Worm (Caenorhabditis elegans) whole organism, late embryonic: ENCODE data around the gene rcan-1.

Experiments used
- C08G9.2 ChIP-seq: sonication (generic microtip); optimal IDR thresholded peaks from 2 replicates; lab custom pipeline; 2016; ENCODE audit warnings: mild to moderate bottlenecking, missing genetic modification characterization, moderate library complexity, missing compliant biosample characterization
- C38D4.7 ChIP-seq: fragments of 200-800 bp; sonication (Bioruptor generic); optimal IDR thresholded peaks from 2 replicates; lab custom pipeline; 2018; ENCODE audit warnings: mild to moderate bottlenecking, missing genetic modification characterization, moderate library complexity, missing compliant biosample characterization
- F13H6.1 ChIP-seq: sonication (generic microtip); optimal IDR thresholded peaks from 2 replicates; lab custom pipeline; 2016; ENCODE audit warnings: missing genetic modification characterization, missing compliant biosample characterization
- K02D7.2 ChIP-seq: sonication (generic microtip); optimal IDR thresholded peaks from 2 replicates; lab custom pipeline; 2017; ENCODE audit warnings: mild to moderate bottlenecking, missing genetic modification characterization, missing compliant biosample characterization
- K09A11.1 ChIP-seq: sonication (generic microtip); optimal IDR thresholded peaks from 2 replicates; lab custom pipeline; 2017; ENCODE audit warnings: antibody characterized with exemption, mild to moderate bottlenecking, missing genetic modification characterization, missing compliant biosample characterization; ENCODE audit not compliant: insufficient read depth
- T23F11.4 ChIP-seq: fragments of 200-800 bp; sonication (Bioruptor generic); optimal IDR thresholded peaks from 2 replicates; lab custom pipeline; 2018; ENCODE audit warnings: mild to moderate bottlenecking, missing genetic modification characterization, missing compliant biosample characterization
- Y22D7AL.16 ChIP-seq: sonication (generic microtip); optimal IDR thresholded peaks from 2 replicates; lab custom pipeline; 2016; ENCODE audit warnings: missing genetic modification characterization, missing compliant biosample characterization
- ahr-1 ChIP-seq: sonication (generic microtip); optimal IDR thresholded peaks from 2 replicates; lab custom pipeline; 2016; ENCODE audit warnings: missing genetic modification characterization, missing compliant biosample characterization
- ceh-14 ChIP-seq: sonication (generic microtip); optimal IDR thresholded peaks from 2 replicates; lab custom pipeline; 2016; ENCODE audit warnings: missing genotype, missing genetic modification characterization, missing compliant biosample characterization
- ceh-22 ChIP-seq: sonication (generic microtip); optimal IDR thresholded peaks from 2 replicates; lab custom pipeline; 2017; ENCODE audit warnings: missing biosample characterization, missing genetic modification characterization
- ceh-24 ChIP-seq: sonication (generic microtip); optimal IDR thresholded peaks from 2 replicates; lab custom pipeline; 2016; ENCODE audit warnings: mild to moderate bottlenecking, missing genetic modification characterization, missing compliant biosample characterization
- ceh-30 ChIP-seq: fragments of 150-350 bp; optimal IDR thresholded peaks from 2 replicates; lab custom pipeline; 2014; ENCODE audit warnings: missing biosample characterization, missing genetic modification characterization
- ceh-31 ChIP-seq: sonication (generic microtip); optimal IDR thresholded peaks from 2 replicates; lab custom pipeline; 2016; ENCODE audit warnings: missing genetic modification characterization, missing compliant biosample characterization
- ceh-45 ChIP-seq: fragments of 200-800 bp; sonication (Bioruptor generic); IDR thresholded peaks from 2 replicates; pipeline ENCODE4 v1.3.6; 2022; ENCODE audit warnings: missing genetic modification reagents, missing genetic modification characterization, missing compliant biosample characterization
- ceh-48 ChIP-seq: sonication (generic microtip); optimal IDR thresholded peaks from 2 replicates; lab custom pipeline; 2016; ENCODE audit warnings: missing genetic modification characterization, inconsistent platforms, missing compliant biosample characterization
- ceh-6 ChIP-seq: fragments of 200-800 bp; sonication (Bioruptor generic); optimal IDR thresholded peaks from 2 replicates; lab custom pipeline; 2018; ENCODE audit warnings: mild to moderate bottlenecking, missing genetic modification characterization, missing compliant biosample characterization
- ceh-9 ChIP-seq: sonication (generic microtip); optimal IDR thresholded peaks from 2 replicates; lab custom pipeline; 2016; ENCODE audit warnings: mild to moderate bottlenecking, missing genetic modification characterization, inconsistent platforms, missing compliant biosample characterization
- dmd-4 ChIP-seq: sonication (generic microtip); optimal IDR thresholded peaks from 2 replicates; lab custom pipeline; 2016; ENCODE audit warnings: borderline replicate concordance, missing genetic modification characterization, missing compliant biosample characterization
- dve-1 ChIP-seq: sonication (generic microtip); optimal IDR thresholded peaks from 2 replicates; lab custom pipeline; 2017; ENCODE audit warnings: antibody characterized with exemption, mild to moderate bottlenecking, missing genetic modification characterization, missing compliant biosample characterization
- elt-2 ChIP-seq: sonication (generic microtip); optimal IDR thresholded peaks from 2 replicates; lab custom pipeline; 2016; ENCODE audit warnings: missing genetic modification reagents, missing genetic modification characterization, missing compliant biosample characterization
- elt-4 ChIP-seq: sonication (generic microtip); optimal IDR thresholded peaks from 2 replicates; lab custom pipeline; 2016; ENCODE audit warnings: missing genetic modification characterization, missing compliant biosample characterization
- ets-4 ChIP-seq: sonication (generic microtip); optimal IDR thresholded peaks from 2 replicates; lab custom pipeline; 2016; ENCODE audit warnings: missing genetic modification characterization, missing compliant biosample characterization
- fkh-10 ChIP-seq: fragments of 150-350 bp; optimal IDR thresholded peaks from 2 replicates; lab custom pipeline; 2014; ENCODE audit warnings: missing biosample characterization, missing genetic modification reagents, missing genetic modification characterization
- gmeb-2 ChIP-seq: sonication (generic microtip); optimal IDR thresholded peaks from 2 replicates; lab custom pipeline; 2016; ENCODE audit warnings: missing genetic modification characterization, inconsistent platforms, missing compliant biosample characterization
- hlh-13 ChIP-seq: fragments of 200-800 bp; sonication (Bioruptor generic); optimal IDR thresholded peaks from 2 replicates; lab custom pipeline; 2018; ENCODE audit warnings: mild to moderate bottlenecking, missing genetic modification characterization, missing compliant biosample characterization
- hlh-15 ChIP-seq: sonication (generic microtip); optimal IDR thresholded peaks from 2 replicates; lab custom pipeline; 2016; ENCODE audit warnings: missing genetic modification characterization, missing compliant biosample characterization
- hlh-30 ChIP-seq: sonication (generic microtip); optimal IDR thresholded peaks from 2 replicates; lab custom pipeline; 2017; ENCODE audit warnings: antibody characterized with exemption, missing genetic modification characterization, missing compliant biosample characterization; ENCODE audit not compliant: insufficient read depth
- hlh-6 ChIP-seq: sonication (generic microtip); optimal IDR thresholded peaks from 2 replicates; lab custom pipeline; 2016; ENCODE audit warnings: missing genotype, missing genetic modification characterization, missing compliant biosample characterization
- hlh-8 ChIP-seq: sonication (generic microtip); optimal IDR thresholded peaks from 2 replicates; lab custom pipeline; 2016; ENCODE audit warnings: missing genotype, missing genetic modification characterization, missing compliant biosample characterization
- madf-2 ChIP-seq: sonication (generic microtip); optimal IDR thresholded peaks from 2 replicates; lab custom pipeline; 2017; ENCODE audit warnings: missing genetic modification characterization, missing compliant biosample characterization
- mec-3 ChIP-seq: sonication (generic microtip); optimal IDR thresholded peaks from 2 replicates; lab custom pipeline; 2016; ENCODE audit warnings: borderline replicate concordance, missing genetic modification characterization, missing compliant biosample characterization
- nfya-1 ChIP-seq: sonication (generic microtip); optimal IDR thresholded peaks from 2 replicates; lab custom pipeline; 2017; ENCODE audit warnings: missing genetic modification characterization, mild to moderate bottlenecking, missing compliant biosample characterization, antibody characterized with exemption, moderate library complexity
- nhr-11 ChIP-seq: fragments of 150-350 bp; optimal IDR thresholded peaks from 2 replicates; lab custom pipeline; 2014; ENCODE audit warnings: missing biosample characterization, missing genetic modification characterization
- npax-4 ChIP-seq: sonication (generic microtip); optimal IDR thresholded peaks from 2 replicates; lab custom pipeline; 2016; ENCODE audit warnings: missing genetic modification characterization, missing compliant biosample characterization
- pat-9 ChIP-seq: fragments of 200-800 bp; sonication (Bioruptor generic); optimal IDR thresholded peaks from 2 replicates; lab custom pipeline; 2018; ENCODE audit warnings: mild to moderate bottlenecking, missing genetic modification characterization, moderate library complexity, missing compliant biosample characterization
- pax-1 ChIP-seq: fragments of 150-350 bp; optimal IDR thresholded peaks from 2 replicates; lab custom pipeline; 2014; ENCODE audit warnings: missing biosample characterization, missing genetic modification characterization
- pha-2 ChIP-seq: sonication (generic microtip); optimal IDR thresholded peaks from 2 replicates; lab custom pipeline; 2017; ENCODE audit warnings: mild to moderate bottlenecking, missing genetic modification characterization, missing compliant biosample characterization
- pqm-1 ChIP-seq: sonication (generic microtip); optimal IDR thresholded peaks from 2 replicates; lab custom pipeline; 2016; ENCODE audit warnings: missing genetic modification characterization, missing compliant biosample characterization
- pros-1 ChIP-seq: fragments of 150-350 bp; optimal IDR thresholded peaks from 2 replicates; lab custom pipeline; 2014; ENCODE audit warnings: missing biosample characterization, missing genetic modification reagents, missing genetic modification characterization
- ref-2 ChIP-seq: sonication (generic microtip); optimal IDR thresholded peaks from 2 replicates; lab custom pipeline; 2016; ENCODE audit warnings: missing genetic modification characterization, missing compliant biosample characterization
- rnt-1 ChIP-seq: sonication (generic microtip); optimal IDR thresholded peaks from 2 replicates; lab custom pipeline; 2016; ENCODE audit warnings: missing genetic modification characterization, missing compliant biosample characterization
- sdc-2 ChIP-seq: sonication (generic microtip); optimal IDR thresholded peaks from 2 replicates; lab custom pipeline; 2016; ENCODE audit warnings: missing genotype, missing genetic modification characterization, missing compliant biosample characterization
- sox-2 ChIP-seq: fragments of 200-800 bp; sonication (Bioruptor generic); IDR thresholded peaks from 2 replicates; pipeline ENCODE4 v1.3.6; 2022; ENCODE audit warnings: missing genetic modification reagents, missing genetic modification characterization, missing compliant biosample characterization
- syd-9 ChIP-seq: sonication (generic microtip); optimal IDR thresholded peaks from 2 replicates; lab custom pipeline; 2016; ENCODE audit warnings: mild to moderate bottlenecking, missing genetic modification characterization, moderate library complexity, missing compliant biosample characterization
- tbx-2 ChIP-seq: sonication (generic microtip); optimal IDR thresholded peaks from 2 replicates; lab custom pipeline; 2016; ENCODE audit warnings: missing genetic modification characterization, missing compliant biosample characterization
- tbx-7 ChIP-seq: sonication (generic microtip); optimal IDR thresholded peaks from 2 replicates; lab custom pipeline; 2016; ENCODE audit warnings: missing genotype, missing genetic modification characterization, missing compliant biosample characterization
- ttx-3 ChIP-seq: sonication (generic microtip); optimal IDR thresholded peaks from 2 replicates; lab custom pipeline; 2016; ENCODE audit warnings: missing genetic modification reagents, missing genetic modification characterization, missing compliant biosample characterization
- unc-3 ChIP-seq, 2 experiments: fragments of 200-800 bp in 1 of 2; sonication (Bioruptor generic) in 1 of 2; sonication (generic microtip) in 1 of 2; conservative IDR thresholded peaks in 1 of 2; optimal IDR thresholded peaks in 1 of 2; 2 replicates each; pipeline versions ENCODE4 v1.3.6 to Lab custom; 2016 to 2022; ENCODE audit warnings: missing compliant biosample characterization in 2 of 2, missing genetic modification characterization in 2 of 2, missing genetic modification reagents in 1 of 2
- unc-42 ChIP-seq: sonication (generic microtip); optimal IDR thresholded peaks from 2 replicates; lab custom pipeline; 2016; ENCODE audit warnings: missing genotype, missing genetic modification characterization, missing compliant biosample characterization
- unc-55 ChIP-seq: sonication (generic microtip); optimal IDR thresholded peaks from 2 replicates; lab custom pipeline; 2017; ENCODE audit warnings: missing biosample characterization, missing genetic modification reagents, missing genetic modification characterization
- unc-86 ChIP-seq: sonication (generic microtip); optimal IDR thresholded peaks from 2 replicates; lab custom pipeline; 2016; ENCODE audit warnings: missing genetic modification characterization, missing compliant biosample characterization
- zip-5 ChIP-seq: sonication (generic microtip); optimal IDR thresholded peaks from 2 replicates; lab custom pipeline; 2016; ENCODE audit warnings: missing genetic modification characterization, missing compliant biosample characterization
- ztf-16 ChIP-seq: sonication (generic microtip); optimal IDR thresholded peaks from 2 replicates; lab custom pipeline; 2017; ENCODE audit warnings: missing genetic modification characterization, missing compliant biosample characterization

rcan-1 gene

DNA sequence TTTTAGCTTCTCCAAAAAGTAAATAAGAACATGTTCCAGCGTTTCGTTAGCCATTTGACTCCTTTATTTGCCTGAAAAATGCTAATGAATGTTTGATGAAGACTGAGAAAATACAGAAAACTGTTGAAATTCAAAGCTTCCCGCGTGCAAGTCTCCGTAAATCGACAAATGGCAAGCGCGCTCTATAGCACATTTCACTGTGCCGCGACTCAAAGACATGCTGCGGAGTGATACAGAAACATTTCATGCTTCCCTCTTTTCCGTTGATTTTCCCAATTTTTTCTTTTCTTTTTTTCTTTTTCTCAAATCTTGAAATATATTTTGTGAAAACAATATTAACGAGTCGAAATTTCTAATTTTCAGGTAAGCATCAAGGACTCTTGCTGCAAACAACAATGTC, 5.0 kb downstream of the rcan-1 start, which contains the start of the genes ska-3 and rps-12:
ska-3 (minus strand) TSS at position 71 of the 400 bp plus-strand sequence.
rps-12 (plus strand) TSS at position 364 of the 400 bp plus-strand sequence.
- TF ChIP-seq ceh-45 (GFP tag; lab: Robert Waterston, UW) = no peak
- no peak for TF ChIP-seq ceh-22 (tag; lab: Kevin White, UChicago)
- no peak for TF ChIP-seq gmeb-2 (tag; lab: Kevin White, UChicago)
- TF ChIP-seq ets-4 (tag; lab: Kevin White, UChicago) = peak; percentile 95
- TF ChIP-seq sox-2 = peak; percentile 24; the same call in 1 of the 2 replicates
- TF ChIP-seq nfya-1 (tag; lab: Kevin White, UChicago) = peak; percentile 96
- TF ChIP-seq elt-4 = no peak
- TF ChIP-seq F13H6.1 = peak; percentile 21
- TF ChIP-seq npax-4 (tag; lab: Kevin White, UChicago) = no peak
- peak; percentile 93 for TF ChIP-seq pax-1 (tag; lab: Kevin White, UChicago)
- TF ChIP-seq ceh-31 (tag; lab: Kevin White, UChicago) = peak; percentile 89
- TF ChIP-seq K09A11.1 (tag; lab: Kevin White, UChicago) = peak; percentile 52
- no peak for TF ChIP-seq ceh-24 (tag; lab: Kevin White, UChicago)
- no peak for TF ChIP-seq C38D4.7 (GFP tag; lab: Kevin White, UChicago)
- TF ChIP-seq tbx-2 (tag; lab: Kevin White, UChicago) = peak; percentile 94
- TF ChIP-seq ceh-6 (GFP tag; lab: Kevin White, UChicago) = no peak
- peak; percentile 95 for TF ChIP-seq dve-1 (tag; lab: Kevin White, UChicago)
- no peak for TF ChIP-seq fkh-10 (GFP tag; lab: Kevin White, UChicago)
- TF ChIP-seq ceh-30 (tag; lab: Kevin White, UChicago) = peak; percentile 64
- no peak for TF ChIP-seq hlh-6 (tag; lab: Kevin White, UChicago)
- TF ChIP-seq ttx-3 (tag; lab: Kevin White, UChicago) = peak; percentile 6
- no peak for TF ChIP-seq Y22D7AL.16 (tag; lab: Kevin White, UChicago)
- TF ChIP-seq unc-55 (GFP tag; lab: Kevin White, UChicago) = peak; percentile 74
- no peak for TF ChIP-seq unc-3 (GFP tag; conservative IDR thresholded peaks at IDR 0.05; lab: Robert Waterston, UW)
- TF ChIP-seq unc-3 (tag; optimal IDR thresholded peaks at IDR 0.05; lab: Kevin White, UChicago) = peak; percentile 56
- no peak for TF ChIP-seq hlh-13 (GFP tag; lab: Kevin White, UChicago)
- peak; percentile 41 for TF ChIP-seq tbx-7 (tag; lab: Kevin White, UChicago)
- no peak for TF ChIP-seq ahr-1 (tag; lab: Kevin White, UChicago)
- peak; percentile 34 for TF ChIP-seq pqm-1 (tag; lab: Kevin White, UChicago)
- no peak for TF ChIP-seq hlh-15
- peak; percentile 58 for TF ChIP-seq pat-9 (tag; lab: Kevin White, UChicago)
- TF ChIP-seq ztf-16 (tag; lab: Kevin White, UChicago) = peak; percentile 78
- TF ChIP-seq elt-2 = peak; percentile 69
- TF ChIP-seq hlh-8 (tag; lab: Kevin White, UChicago) = peak; percentile 43
- TF ChIP-seq sdc-2 = peak; percentile 28
- no peak for TF ChIP-seq T23F11.4 (GFP tag; lab: Kevin White, UChicago)
- peak; percentile 74 for TF ChIP-seq pros-1
- TF ChIP-seq zip-5 (tag; lab: Kevin White, UChicago) = no peak
- peak; percentile 48 for TF ChIP-seq syd-9 (tag; lab: Kevin White, UChicago)
- peak; percentile 67 for TF ChIP-seq dmd-4 (tag; lab: Kevin White, UChicago)
- peak; percentile 87 for TF ChIP-seq unc-42 (tag; lab: Kevin White, UChicago)
- TF ChIP-seq ceh-14 (tag; lab: Kevin White, UChicago) = peak; percentile 62
- TF ChIP-seq ceh-9 (tag; lab: Kevin White, UChicago) = no peak
- TF ChIP-seq K02D7.2 (tag; lab: Kevin White, UChicago) = no peak
- peak; percentile 87 for TF ChIP-seq rnt-1 (tag; lab: Kevin White, UChicago)
- TF ChIP-seq C08G9.2 (tag; lab: Kevin White, UChicago) = peak; percentile 35
- peak; percentile 82 for TF ChIP-seq ceh-48 (tag; lab: Kevin White, UChicago)
- TF ChIP-seq ref-2 (tag; lab: Kevin White, UChicago) = peak; percentile 90
- peak; percentile 78 for TF ChIP-seq nhr-11 (tag; lab: Kevin White, UChicago)
- no peak for TF ChIP-seq mec-3 (tag; lab: Kevin White, UChicago)
- peak; percentile 56 for TF ChIP-seq madf-2 (tag; lab: Kevin White, UChicago)
- peak; percentile 70 for TF ChIP-seq hlh-30 (tag; lab: Kevin White, UChicago)
- peak; percentile 55 for TF ChIP-seq pha-2 (tag; lab: Kevin White, UChicago)
- TF ChIP-seq unc-86 (tag; lab: Kevin White, UChicago) = peak; percentile 74
